Fruit fly (Drosophila melanogaster) whole organism, embryonic: ENCODE measurements around the gene CG42671.

Source experiments
- B-H1 ChIP-seq: fragments of 200-800 bp; sonication (Bioruptor generic); IDR thresholded peaks from 3 replicates; pipeline ENCODE4 v1.3.6; 2022; ENCODE audit warnings: missing biosample characterization, missing genetic modification characterization
- Bgb ChIP-seq: fragments of 200-800 bp; sonication (Bioruptor generic); IDR thresholded peaks from 2 replicates; pipeline ENCODE4 v1.3.6; 2022; ENCODE audit warnings: missing biosample characterization, missing genetic modification characterization; ENCODE audit not compliant: partially characterized antibody
- CG10267 ChIP-seq: fragments of 200-800 bp; sonication (Bioruptor generic); optimal IDR thresholded peaks from 2 replicates; lab custom pipeline; 2018; ENCODE audit warnings: missing biosample characterization, mild to moderate bottlenecking, missing genetic modification characterization, moderate library complexity
- CG10366 ChIP-seq: fragments of 200-800 bp; sonication (Bioruptor generic); IDR thresholded peaks from 2 replicates; pipeline ENCODE4 v1.3.6; 2022; ENCODE audit warnings: missing biosample characterization, missing genetic modification characterization
- CG10543 ChIP-seq: fragments of 200-800 bp; sonication (Bioruptor generic); optimal IDR thresholded peaks from 3 replicates; lab custom pipeline; 2017; ENCODE audit warnings: missing biosample characterization, mild to moderate bottlenecking, missing genetic modification characterization, moderate library complexity
- CG13123 ChIP-seq: fragments of 200-800 bp; sonication (Bioruptor generic); optimal IDR thresholded peaks from 2 replicates; lab custom pipeline; 2016; ENCODE audit warnings: missing biosample characterization, missing genetic modification characterization
- CG1529 ChIP-seq: fragments of 200-800 bp; sonication (Bioruptor generic); optimal IDR thresholded peaks from 3 replicates; lab custom pipeline; 2018; ENCODE audit warnings: missing biosample characterization, missing genetic modification characterization
- CG1603 ChIP-seq: fragments of 200-800 bp; sonication (Bioruptor generic); optimal IDR thresholded peaks from 2 replicates; lab custom pipeline; 2019; ENCODE audit warnings: missing biosample characterization, mild to moderate bottlenecking, missing genetic modification characterization, moderate library complexity
- CG16779 ChIP-seq: fragments of 200-800 bp; sonication (Bioruptor generic); IDR thresholded peaks from 2 replicates; pipeline ENCODE4 v1.3.6; 2022; ENCODE audit warnings: missing biosample characterization, missing genetic modification characterization
- CG16815 ChIP-seq: fragments of 200-800 bp; sonication (Bioruptor generic); optimal IDR thresholded peaks from 3 replicates; lab custom pipeline; 2017; ENCODE audit warnings: missing biosample characterization, mild to moderate bottlenecking, missing genetic modification characterization
- CG17385 ChIP-seq: fragments of 200-800 bp; sonication (Bioruptor generic); optimal IDR thresholded peaks from 3 replicates; lab custom pipeline; 2018; ENCODE audit warnings: missing biosample characterization, mild to moderate bottlenecking, missing genetic modification characterization
- CG17802 ChIP-seq: fragments of 200-800 bp; sonication (Bioruptor generic); optimal IDR thresholded peaks from 2 replicates; lab custom pipeline; 2018; ENCODE audit warnings: missing biosample characterization, mild to moderate bottlenecking, missing genetic modification characterization, moderate library complexity
- CG1792 ChIP-seq: fragments of 200-800 bp; sonication (Bioruptor generic); optimal IDR thresholded peaks from 2 replicates; lab custom pipeline; 2016; ENCODE audit warnings: missing biosample characterization, missing genetic modification characterization
- CG2678 ChIP-seq: fragments of 200-800 bp; sonication (Bioruptor generic); optimal IDR thresholded peaks from 3 replicates; lab custom pipeline; 2019; ENCODE audit warnings: missing biosample characterization, mild to moderate bottlenecking, missing genetic modification characterization, moderate library complexity
- CG31388 ChIP-seq: fragments of 200-800 bp; sonication (Bioruptor generic); optimal IDR thresholded peaks from 2 replicates; lab custom pipeline; 2016; ENCODE audit warnings: missing biosample characterization, missing genetic modification characterization
- CG34376 ChIP-seq: fragments of 200-800 bp; sonication (Bioruptor generic); optimal IDR thresholded peaks from 2 replicates; lab custom pipeline; 2018; ENCODE audit warnings: missing biosample characterization, mild to moderate bottlenecking, missing genetic modification characterization
- CG4707 ChIP-seq: fragments of 200-800 bp; sonication (Bioruptor generic); optimal IDR thresholded peaks from 2 replicates; lab custom pipeline; 2018; ENCODE audit warnings: missing biosample characterization, mild to moderate bottlenecking, missing genetic modification characterization, moderate library complexity
- CG6254 ChIP-seq: fragments of 200-800 bp; sonication (Bioruptor generic); optimal IDR thresholded peaks from 3 replicates; lab custom pipeline; 2017; ENCODE audit warnings: mild to moderate bottlenecking, missing biosample characterization, missing genetic modification reagents, missing genetic modification characterization
- CG7271 ChIP-seq: fragments of 200-800 bp; sonication (Bioruptor generic); optimal IDR thresholded peaks from 2 replicates; lab custom pipeline; 2018; ENCODE audit warnings: missing biosample characterization, mild to moderate bottlenecking, missing genetic modification characterization, moderate library complexity
- CG7556 ChIP-seq: fragments of 200-800 bp; sonication (Bioruptor generic); optimal IDR thresholded peaks from 2 replicates; lab custom pipeline; 2017; ENCODE audit warnings: missing biosample characterization, mild to moderate bottlenecking, missing genetic modification characterization
- CG7786 ChIP-seq: fragments of 200-800 bp; sonication (Bioruptor generic); optimal IDR thresholded peaks from 2 replicates; lab custom pipeline; 2016; ENCODE audit warnings: missing biosample characterization, missing genetic modification characterization
- CG8765 ChIP-seq: fragments of 200-800 bp; sonication (Bioruptor generic); IDR thresholded peaks from 2 replicates; pipeline ENCODE4 v1.3.6; 2022; ENCODE audit warnings: missing biosample characterization, missing genetic modification characterization
- CG8924 ChIP-seq: fragments of 200-800 bp; optimal IDR thresholded peaks from 3 replicates; lab custom pipeline; 2019; ENCODE audit warnings: missing biosample characterization, mild to moderate bottlenecking, missing genetic modification characterization, moderate library complexity
- CG8944 ChIP-seq: fragments of 200-800 bp; sonication (Bioruptor generic); optimal IDR thresholded peaks from 3 replicates; lab custom pipeline; 2016; ENCODE audit warnings: missing biosample characterization, missing genetic modification characterization
- E2f2 ChIP-seq: fragments of 200-800 bp; sonication (Bioruptor generic); IDR thresholded peaks from 2 replicates; pipeline ENCODE4 v1.3.6; 2022; ENCODE audit warnings: missing biosample characterization, missing genetic modification characterization
- Elba2 ChIP-seq: fragments of 200-800 bp; sonication (Bioruptor generic); optimal IDR thresholded peaks from 3 replicates; lab custom pipeline; 2016; ENCODE audit warnings: missing biosample characterization, missing genetic modification characterization
- HHEX ChIP-seq: fragments of 200-800 bp; sonication (Bioruptor generic); optimal IDR thresholded peaks from 3 replicates; lab custom pipeline; 2017; ENCODE audit warnings: missing biosample characterization, mild to moderate bottlenecking, missing genetic modification characterization, missing genetic modification reagents
- MESR4 ChIP-seq: fragments of 200-800 bp; sonication (Bioruptor generic); optimal IDR thresholded peaks from 2 replicates; lab custom pipeline; 2018; ENCODE audit warnings: missing biosample characterization, mild to moderate bottlenecking, missing genetic modification characterization, moderate library complexity
- Side ChIP-seq: fragments of 200-800 bp; sonication (Bioruptor generic); optimal IDR thresholded peaks from 2 replicates; lab custom pipeline; 2016; ENCODE audit warnings: missing biosample characterization, missing genetic modification characterization
- Tbp ChIP-seq: fragments of >200 bp; optimal IDR thresholded peaks from 2 replicates; lab custom pipeline; 2018; ENCODE audit warnings: missing biosample characterization, missing genetic modification characterization
- Vsx1 ChIP-seq: fragments of 200-800 bp; sonication (Bioruptor generic); optimal IDR thresholded peaks from 2 replicates; lab custom pipeline; 2017; ENCODE audit warnings: missing biosample characterization, mild to moderate bottlenecking, missing genetic modification characterization, missing genetic modification reagents
- amos ChIP-seq: fragments of 200-800 bp; sonication (Bioruptor generic); IDR thresholded peaks from 2 replicates; pipeline ENCODE4 v1.3.6; 2022; ENCODE audit warnings: missing biosample characterization, missing genetic modification characterization; ENCODE audit not compliant: partially characterized antibody
- az2 ChIP-seq: fragments of 200-800 bp; sonication (Bioruptor generic); optimal IDR thresholded peaks from 3 replicates; lab custom pipeline; 2016; ENCODE audit warnings: missing biosample characterization, missing genetic modification characterization
- bcd ChIP-seq: fragments of 200-800 bp; sonication (Bioruptor generic); optimal IDR thresholded peaks from 2 replicates; lab custom pipeline; 2017; ENCODE audit warnings: missing biosample characterization, mild to moderate bottlenecking, missing genetic modification characterization
- disco-r ChIP-seq: fragments of 200-800 bp; sonication (Bioruptor generic); optimal IDR thresholded peaks from 2 replicates; lab custom pipeline; 2016; ENCODE audit warnings: missing biosample characterization, missing genetic modification characterization
- fru ChIP-seq: fragments of >200 bp; optimal IDR thresholded peaks from 2 replicates; lab custom pipeline; 2017
- hkb ChIP-seq, 2 experiments: fragments of 200-800 bp in 1 of 2; fragments of >200 bp in 1 of 2; sonication (Bioruptor generic) in 1 of 2; IDR thresholded peaks in 1 of 2; optimal IDR thresholded peaks in 1 of 2; 2 replicates each; pipeline versions ENCODE4 v1.3.6 to Lab custom; 2017 to 2022; ENCODE audit warnings: missing biosample characterization in 1 of 2, missing genetic modification characterization in 1 of 2
- inv ChIP-seq: fragments of 200-800 bp; sonication (Bioruptor generic); IDR thresholded peaks from 2 replicates; pipeline ENCODE4 v1.3.6; 2022; ENCODE audit warnings: missing biosample characterization, missing genetic modification characterization; ENCODE audit not compliant: partially characterized antibody
- kay ChIP-seq: fragments of 200-800 bp; sonication (Bioruptor generic); optimal IDR thresholded peaks from 2 replicates; lab custom pipeline; 2016; ENCODE audit warnings: missing biosample characterization, missing genetic modification characterization
- org-1 ChIP-seq: fragments of 200-800 bp; sonication (Bioruptor generic); optimal IDR thresholded peaks from 2 replicates; lab custom pipeline; 2017; ENCODE audit warnings: missing biosample characterization, missing genetic modification characterization
- run ChIP-seq: fragments of 200-800 bp; sonication (Bioruptor generic); optimal IDR thresholded peaks from 3 replicates; lab custom pipeline; 2018; ENCODE audit warnings: missing biosample characterization, mild to moderate bottlenecking, missing genetic modification characterization
- sim ChIP-seq: fragments of 200-800 bp; sonication (Bioruptor generic); IDR thresholded peaks from 2 replicates; pipeline ENCODE4 v1.3.6; 2022; ENCODE audit warnings: missing biosample characterization, missing genetic modification characterization
- sima ChIP-seq: fragments of 200-800 bp; sonication (Bioruptor generic); optimal IDR thresholded peaks from 2 replicates; lab custom pipeline; 2016; ENCODE audit warnings: missing biosample characterization, missing genetic modification characterization
- tll ChIP-seq, 2 experiments: fragments of 200-800 bp in 1 of 2; fragments of >200 bp in 1 of 2; sonication (Bioruptor generic) in 1 of 2; optimal IDR thresholded peaks; 2 replicates each; lab custom pipeline; 2017 to 2019; ENCODE audit warnings: missing biosample characterization in 2 of 2, missing genetic modification characterization in 2 of 2, mild to moderate bottlenecking in 1 of 2, moderate library complexity in 1 of 2
- trh ChIP-seq: fragments of 200-800 bp; sonication (Bioruptor generic); optimal IDR thresholded peaks from 2 replicates; lab custom pipeline; 2016; ENCODE audit warnings: missing biosample characterization, missing genetic modification characterization
- twi ChIP-seq: fragments of 200-800 bp; optimal IDR thresholded peaks from 2 replicates; lab custom pipeline; 2019; ENCODE audit warnings: missing biosample characterization, mild to moderate bottlenecking, missing genetic modification characterization, moderate library complexity
- unpg ChIP-seq: fragments of 200-800 bp; sonication (Bioruptor generic); optimal IDR thresholded peaks from 3 replicates; lab custom pipeline; 2018; ENCODE audit warnings: missing biosample characterization, mild to moderate bottlenecking, missing genetic modification characterization, moderate library complexity
- wdn ChIP-seq: fragments of 200-800 bp; sonication (Bioruptor generic); IDR thresholded peaks from 2 replicates; pipeline ENCODE4 v1.3.6; 2022; ENCODE audit warnings: missing biosample characterization, missing genetic modification characterization
- wek ChIP-seq: fragments of 200-800 bp; sonication (Bioruptor generic); optimal IDR thresholded peaks from 3 replicates; lab custom pipeline; 2018; ENCODE audit warnings: missing biosample characterization, mild to moderate bottlenecking, missing genetic modification characterization, moderate library complexity

The CG42671 gene

dm6 chr3L:11197291-11198021 lies 16.8 kb upstream of the CG42671 start, which contains the start of gene GlcAT-P (continued):
- TF ChIP-seq bcd (GFP tag; lab: Kevin White, UChicago) = peak; percentile 62
- no peak for TF ChIP-seq CG34376 (GFP tag; lab: Kevin White, UChicago)
- TF ChIP-seq CG8765 (GFP tag; lab: Robert Waterston, UW) = no peak
- TF ChIP-seq wek (GFP tag; lab: Kevin White, UChicago) = no peak
- no peak for TF ChIP-seq CG7786 (GFP tag; lab: Kevin White, UChicago)
- no peak for TF ChIP-seq CG4707 (GFP tag; lab: Kevin White, UChicago)
- no peak for TF ChIP-seq disco-r (GFP tag; lab: Kevin White, UChicago)
- peak; percentile 91 for TF ChIP-seq CG7556 (GFP tag; lab: Kevin White, UChicago)
- TF ChIP-seq sima (GFP tag; lab: Kevin White, UChicago) = no peak
- no peak for TF ChIP-seq Bgb (GFP tag; lab: Robert Waterston, UW)
- TF ChIP-seq CG16815 = peak; percentile 9
- peak; percentile 40 for TF ChIP-seq trh (GFP tag; lab: Kevin White, UChicago)
- no peak for TF ChIP-seq CG6254 (GFP tag; lab: Kevin White, UChicago)
- TF ChIP-seq CG13123 (GFP tag; lab: Kevin White, UChicago) = peak; percentile 11
- TF ChIP-seq fru (lab: Kevin White, UChicago) = no peak
- TF ChIP-seq az2 (GFP tag; lab: Kevin White, UChicago) = peak; percentile 54
- no peak; the same call in 1 of the 2 replicates for TF ChIP-seq amos (GFP tag; lab: Robert Waterston, UW)
- TF ChIP-seq wdn (GFP tag; lab: Robert Waterston, UW) = no peak
- TF ChIP-seq CG7271 (tag; lab: Kevin White, UChicago) = no peak
- no peak for TF ChIP-seq hkb (optimal IDR thresholded peaks at IDR 0.05; lab: Kevin White, UChicago)
- TF ChIP-seq hkb (GFP tag; IDR thresholded peaks at IDR 0.05; lab: Robert Waterston, UW) = peak; percentile 42; the same call in 1 of the 2 replicates
- TF ChIP-seq CG1603 (tag; lab: Kevin White, UChicago) = no peak
- peak; percentile 55 for TF ChIP-seq CG10543
- no peak for TF ChIP-seq CG31388 (GFP tag; lab: Kevin White, UChicago)
- TF ChIP-seq HHEX (GFP tag; lab: Kevin White, UChicago) = no peak
- peak; percentile 88 for TF ChIP-seq CG2678 (tag; lab: Kevin White, UChicago)
- peak; percentile 24 for TF ChIP-seq kay
- TF ChIP-seq CG17802 = no peak
- TF ChIP-seq B-H1 (GFP tag; lab: Robert Waterston, UW) = peak; percentile 59; the same call in 2 of the 3 replicates
- TF ChIP-seq run = peak; percentile 57
- no peak for TF ChIP-seq CG1792 (GFP tag; lab: Kevin White, UChicago)
- peak; percentile 71 for TF ChIP-seq CG17385 (GFP tag; lab: Kevin White, UChicago)
- peak; percentile 85 for TF ChIP-seq CG8924 (tag; lab: Kevin White, UChicago)
- TF ChIP-seq sim (GFP tag; lab: Robert Waterston, UW) = peak; percentile 22; the same call in 1 of the 2 replicates
- TF ChIP-seq CG8944 (GFP tag; lab: Kevin White, UChicago) = no peak
- TF ChIP-seq CG1529 = no peak
- no peak for TF ChIP-seq Side
- no peak for TF ChIP-seq Elba2 (GFP tag; lab: Kevin White, UChicago)
- no peak for TF ChIP-seq tll (GFP tag; optimal IDR thresholded peaks at IDR 0.05; lab: Kevin White, UChicago)
- TF ChIP-seq inv (GFP tag; lab: Robert Waterston, UW) = no peak
- TF ChIP-seq org-1 (GFP tag; lab: Kevin White, UChicago) = peak; percentile 37
- no peak for TF ChIP-seq Tbp (GFP tag; lab: Kevin White, UChicago)
- no peak for TF ChIP-seq CG16779 (GFP tag; lab: Robert Waterston, UW)
- TF ChIP-seq Vsx1 (GFP tag; lab: Kevin White, UChicago) = no peak
- TF ChIP-seq twi = peak; percentile 48
- TF ChIP-seq E2f2 (GFP tag; lab: Robert Waterston, UW) = peak; percentile 50; the same call in 1 of the 2 replicates
- peak; percentile 85 for TF ChIP-seq unpg
- peak; percentile 70 for TF ChIP-seq CG10267 (tag; lab: Kevin White, UChicago)
- TF ChIP-seq MESR4 (GFP tag; lab: Kevin White, UChicago) = no peak
- TF ChIP-seq CG10366 (GFP tag; lab: Robert Waterston, UW) = peak; percentile 53
